Worm (Caenorhabditis elegans): ENCODE data around the gene srw-145.
A peak's percentile ranks its signal among the peaks of the same experiment; 100 is the strongest.

Gene srw-145

ce11 chrV:13898356-13898755 is 38.6 kb upstream of the srw-145 start, which contains the start of gene cyp-35C1:
Gene cyp-35C1 (minus strand): TSS chrV:13898487.
- no peak for TF ChIP-seq unc-98 (GFP tag; IDR thresholded peaks at IDR 0.05)
- TF ChIP-seq elt-2 (tag; optimal IDR thresholded peaks at IDR 0.05) = peak; percentile 2
- TF ChIP-seq nhr-71 (tag; optimal IDR thresholded peaks at IDR 0.05) = no peak

ce11 chrV:13899213-13899612 is 37.7 kb upstream of the srw-145 start, which contains the start of gene oac-3:
Gene oac-3 (plus strand): TSS chrV:13899513.
- TF ChIP-seq mdl-1 (tag; optimal IDR thresholded peaks at IDR 0.05) (no peak), fos-1 (tag; optimal IDR thresholded peaks at IDR 0.05) (no peak), unc-130 (tag; optimal IDR thresholded peaks at IDR 0.05) (no peak), zip-4 (GFP tag; optimal IDR thresholded peaks at IDR 0.05) (no peak), C16A3.4 (tag; optimal IDR thresholded peaks at IDR 0.05) (no peak), mep-1 (tag; optimal IDR thresholded peaks at IDR 0.05) (no peak), pqm-1 (tag; optimal IDR thresholded peaks at IDR 0.05) (no peak), ztf-11 (tag; optimal IDR thresholded peaks at IDR 0.05) (no peak), nhr-90 (tag; optimal IDR thresholded peaks at IDR 0.05; ENCODE audit: poor library complexity) (no peak), hlh-4 (tag; optimal IDR thresholded peaks at IDR 0.05) (no peak), efl-1 (optimal IDR thresholded peaks at IDR 0.05) (no peak), efl-1 (GFP tag; optimal IDR thresholded peaks at IDR 0.05 in 1 of 2) (no peak), jun-1 (tag; optimal IDR thresholded peaks at IDR 0.05) (no peak), blmp-1 (tag; optimal IDR thresholded peaks at IDR 0.05) (no peak)

ce11 chrV:13902495-13902894 is 34.5 kb upstream of the srw-145 start, which contains the start of gene C06B3.1:
Gene C06B3.1 (plus strand): TSS chrV:13902795.
- no peak for TF ChIP-seq unc-30 (tag; optimal IDR thresholded peaks at IDR 0.05)
- no peak for TF ChIP-seq hlh-4 (tag; optimal IDR thresholded peaks at IDR 0.05)
- TF ChIP-seq Y116A8C.19 (tag; optimal IDR thresholded peaks at IDR 0.05; ENCODE audit: borderline replicate concordance) = no peak
- TF ChIP-seq skn-1 (tag; optimal IDR thresholded peaks at IDR 0.05) = no peak
- TF ChIP-seq sox-4 (tag; optimal IDR thresholded peaks at IDR 0.05) = no peak
- no peak for TF ChIP-seq alr-1 (tag; optimal IDR thresholded peaks at IDR 0.05; ENCODE audit: borderline replicate concordance)
- TF ChIP-seq ama-1 (optimal IDR thresholded peaks at IDR 0.05) = no peak
- no peak for TF ChIP-seq tbx-2 (tag; optimal IDR thresholded peaks at IDR 0.05)
- no peak for TF ChIP-seq unc-86 (tag; optimal IDR thresholded peaks at IDR 0.05)
- TF ChIP-seq blmp-1 (tag; optimal IDR thresholded peaks at IDR 0.05) = no peak
- TF ChIP-seq lin-15B (tag; optimal IDR thresholded peaks at IDR 0.05) = no peak
- no peak for TF ChIP-seq nhr-237 (tag; optimal IDR thresholded peaks at IDR 0.05)
- TF ChIP-seq nhr-77 (tag; optimal IDR thresholded peaks at IDR 0.05) = no peak
- no peak for TF ChIP-seq C34B4.2 (tag; optimal IDR thresholded peaks at IDR 0.05)
- TF ChIP-seq nhr-84 (tag; optimal IDR thresholded peaks at IDR 0.05) = no peak
- no peak for TF ChIP-seq nhr-85 (tag)
- no peak for TF ChIP-seq nhr-12 (tag; optimal IDR thresholded peaks at IDR 0.05)
- TF ChIP-seq ztf-4 (tag; optimal IDR thresholded peaks at IDR 0.05) = no peak
- no peak for TF ChIP-seq irx-1 (tag; optimal IDR thresholded peaks at IDR 0.05)

DNA sequence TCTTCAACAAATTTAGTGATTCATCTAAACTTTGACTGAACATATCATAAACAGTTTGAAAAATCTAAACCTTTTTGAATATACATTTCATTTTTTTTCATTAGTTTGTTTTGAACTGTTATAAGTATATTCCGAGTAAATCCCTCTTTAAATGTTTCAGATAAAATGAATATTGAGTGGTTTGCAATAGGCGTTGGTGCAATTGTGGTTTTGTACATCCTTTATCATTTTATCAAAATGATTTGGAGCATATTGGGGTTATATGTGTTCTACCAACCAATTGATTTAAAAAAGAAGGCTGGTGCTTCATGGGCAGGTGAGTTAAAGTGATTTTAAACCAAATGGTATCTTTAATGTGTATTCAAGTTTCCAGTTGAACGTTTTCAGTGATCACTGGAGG is 32.5 kb upstream of the srw-145 start, which contains the start of gene stdh-3:
TSS of gene stdh-3 (plus strand) at position 166 of the 400 bp plus-strand sequence.
- no peak for TF ChIP-seq ces-1 (GFP tag; optimal IDR thresholded peaks at IDR 0.05)
- no peak for TF ChIP-seq skn-1 (tag; optimal IDR thresholded peaks at IDR 0.05)
- TF ChIP-seq nhr-11 (tag; optimal IDR thresholded peaks at IDR 0.05) = no peak
- TF ChIP-seq snu-23 (GFP tag; optimal IDR thresholded peaks at IDR 0.05) = no peak
- no peak for TF ChIP-seq ceh-82 (tag; optimal IDR thresholded peaks at IDR 0.05)
- TF ChIP-seq aha-1 (tag; optimal IDR thresholded peaks at IDR 0.05) = no peak
- TF ChIP-seq C34B4.2 (tag; optimal IDR thresholded peaks at IDR 0.05) = no peak
- TF ChIP-seq lir-3 (tag; optimal IDR thresholded peaks at IDR 0.05; ENCODE audit: poor library complexity) = no peak
- no peak for TF ChIP-seq nhr-20 (tag; optimal IDR thresholded peaks at IDR 0.05)
- TF ChIP-seq egl-27 (tag; optimal IDR thresholded peaks at IDR 0.05) = no peak
- TF ChIP-seq ceh-90 (tag; optimal IDR thresholded peaks at IDR 0.05) = no peak
- TF ChIP-seq isw-1 (GFP tag; IDR thresholded peaks at IDR 0.05) = no peak
- no peak for TF ChIP-seq pax-3 (tag; optimal IDR thresholded peaks at IDR 0.05)
- no peak for TF ChIP-seq blmp-1 (tag; optimal IDR thresholded peaks at IDR 0.05)
- TF ChIP-seq ceh-88 (GFP tag; IDR thresholded peaks at IDR 0.05) = no peak
- no peak for TF ChIP-seq nhr-12 (tag; optimal IDR thresholded peaks at IDR 0.05)
- TF ChIP-seq fkh-8 (tag; optimal IDR thresholded peaks at IDR 0.05) = no peak

All from whole organism, L1 larva.